Fruit fly (Drosophila melanogaster): ENCODE results near the gene PolD2.

DNA sequence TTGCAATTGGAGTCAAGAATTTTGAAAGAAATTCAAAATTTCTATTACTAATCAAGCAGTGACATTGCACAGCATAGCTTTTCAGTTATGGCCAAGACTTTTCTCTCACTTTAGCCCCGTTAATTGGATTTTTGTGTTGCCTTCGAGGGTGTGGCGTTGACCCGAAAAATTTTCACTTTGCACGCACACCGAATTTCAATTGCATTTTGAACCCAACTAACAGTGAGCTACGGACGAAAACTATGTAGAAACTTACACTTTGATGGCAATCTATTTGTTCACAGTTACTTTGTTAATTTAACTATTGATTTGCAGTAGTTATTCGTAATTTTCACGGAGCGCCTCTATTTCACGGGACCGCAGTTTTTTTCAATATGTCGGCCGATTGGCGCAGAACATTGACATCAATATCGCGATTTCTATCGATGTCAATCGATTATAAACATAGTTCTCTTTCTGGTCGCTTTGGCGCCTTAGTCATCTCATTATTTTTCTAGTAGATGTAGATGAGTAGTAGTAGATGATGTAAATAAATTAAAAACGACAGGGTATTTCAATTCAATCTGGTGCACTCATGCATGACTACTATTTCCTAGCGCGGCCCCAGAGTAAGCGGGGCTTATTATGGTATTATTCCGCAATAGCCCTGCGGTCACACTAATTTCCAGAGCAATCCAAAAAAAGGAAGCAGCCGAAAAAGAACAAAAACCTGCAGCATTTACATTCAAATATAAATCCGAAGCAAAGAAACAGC lies 19.7 kb downstream of the PolD2 start, which contains the start of the genes alpha-Spec, dlt and Cdc37:
- TF ChIP-seq CG5204 (GFP tag; optimal IDR thresholded peaks at IDR 0.05) (no peak), CG33017 (tag; optimal IDR thresholded peaks at IDR 0.05) (peak; percentile 22), pad (GFP tag; optimal IDR thresholded peaks at IDR 0.05) (no peak), cic (GFP tag; optimal IDR thresholded peaks at IDR 0.05) (peak; percentile 15), Mnt (GFP tag; optimal IDR thresholded peaks at IDR 0.05) (peak; percentile 16), CG1620 (GFP tag; optimal IDR thresholded peaks at IDR 0.05) (no peak), Clk (GFP tag; optimal IDR thresholded peaks at IDR 0.05) (no peak), bab1 (GFP tag; optimal IDR thresholded peaks at IDR 0.05) (peak; percentile 68), kay (GFP tag; ENCODE audit: borderline replicate concordance) (no peak), CG7045 (GFP tag; optimal IDR thresholded peaks at IDR 0.05) (no peak), toe (GFP tag; optimal IDR thresholded peaks at IDR 0.05) (no peak), cnc (optimal IDR thresholded peaks at IDR 0.05) (no peak)

Measured in whole organism, adult.